Worm (Caenorhabditis elegans) whole organism, early embryonic: ENCODE results near the gene K12B6.9.

Experiments used
- B0310.2 ChIP-seq: sonication (generic microtip); optimal IDR thresholded peaks from 2 replicates; lab custom pipeline; 2016; ENCODE audit warnings: mild to moderate bottlenecking, missing genetic modification characterization, missing compliant biosample characterization
- F13C5.2 ChIP-seq: sonication (generic microtip); optimal IDR thresholded peaks from 2 replicates; lab custom pipeline; 2017; ENCODE audit warnings: mild to moderate bottlenecking, missing genetic modification characterization, inconsistent platforms, missing compliant biosample characterization
- aly-1 ChIP-seq: sonication (generic microtip); optimal IDR thresholded peaks from 2 replicates; lab custom pipeline; 2016; ENCODE audit warnings: missing genetic modification characterization, missing compliant biosample characterization
- ama-1 ChIP-seq: fragments of 150-350 bp; optimal IDR thresholded peaks from 2 replicates; lab custom pipeline; 2014
- ceh-13 ChIP-seq: fragments of 200-800 bp; sonication (Bioruptor generic); optimal IDR thresholded peaks from 2 replicates; lab custom pipeline; 2018; ENCODE audit warnings: mild to moderate bottlenecking, missing genetic modification characterization, missing compliant biosample characterization
- ceh-36 ChIP-seq: sonication (generic microtip); optimal IDR thresholded peaks from 2 replicates; lab custom pipeline; 2016; ENCODE audit warnings: missing genetic modification characterization, inconsistent platforms, missing compliant biosample characterization
- ets-7 ChIP-seq: sonication (generic microtip); optimal IDR thresholded peaks from 2 replicates; lab custom pipeline; 2016; ENCODE audit warnings: missing genotype, missing genetic modification characterization, missing compliant biosample characterization
- flt-1 ChIP-seq: fragments of 200-800 bp; sonication (Bioruptor generic); IDR thresholded peaks from 2 replicates; pipeline ENCODE4 v1.3.6; 2022; ENCODE audit warnings: missing genetic modification characterization, missing compliant biosample characterization
- hmbx-1 ChIP-seq: sonication (generic microtip); optimal IDR thresholded peaks from 2 replicates; lab custom pipeline; 2016; ENCODE audit warnings: mild to moderate bottlenecking, missing genetic modification characterization, missing compliant biosample characterization
- hmg-4 ChIP-seq: fragments of 200-800 bp; sonication (Bioruptor generic); optimal IDR thresholded peaks from 2 replicates; lab custom pipeline; 2018; ENCODE audit warnings: mild to moderate bottlenecking, missing genetic modification characterization, missing compliant biosample characterization
- hnd-1 ChIP-seq: sonication (generic microtip); optimal IDR thresholded peaks from 2 replicates; lab custom pipeline; 2016; ENCODE audit warnings: missing genetic modification characterization, missing compliant biosample characterization
- pes-1 ChIP-seq: fragments of 200-800 bp; sonication (Bioruptor generic); IDR thresholded peaks from 2 replicates; pipeline ENCODE4 v1.3.6; 2022; ENCODE audit warnings: missing genetic modification reagents, missing genetic modification characterization, missing compliant biosample characterization
- scrt-1 ChIP-seq: fragments of 200-800 bp; sonication (Bioruptor generic); IDR thresholded peaks from 2 replicates; pipeline ENCODE4 v1.3.6; 2022; ENCODE audit warnings: missing genetic modification characterization, missing compliant biosample characterization
- sea-1 ChIP-seq: fragments of 200-800 bp; sonication (Bioruptor generic); conservative IDR thresholded peaks from 2 replicates; pipeline ENCODE4 v1.3.6; 2022; ENCODE audit warnings: missing genetic modification characterization, missing compliant biosample characterization
- tbx-11 ChIP-seq: fragments of 200-800 bp; sonication (Bioruptor generic); IDR thresholded peaks from 2 replicates; pipeline ENCODE4 v1.3.6; 2022; ENCODE audit warnings: missing genetic modification characterization, missing compliant biosample characterization
- tbx-37 ChIP-seq: fragments of 200-800 bp; sonication (Bioruptor generic); conservative IDR thresholded peaks from 2 replicates; pipeline ENCODE4 v1.3.6; 2022; ENCODE audit warnings: missing genetic modification reagents, missing genetic modification characterization, missing compliant biosample characterization
- tra-4 ChIP-seq: sonication (generic microtip); optimal IDR thresholded peaks from 2 replicates; lab custom pipeline; 2017; ENCODE audit warnings: missing genetic modification characterization, missing compliant biosample characterization

Gene K12B6.9

ce11 chrV:6259139-6259538 lies 33.3 kb downstream of the K12B6.9 start, which contains the start of gene K08B12.1:
TSS of gene K08B12.1 (plus strand) at chrV:6259367.
- TF ChIP-seq ceh-13 (GFP tag; lab: Kevin White, UChicago), result no peak
- TF ChIP-seq ama-1 (lab: Kevin White, UChicago), result no peak
- TF ChIP-seq tbx-37 (GFP tag; lab: Robert Waterston, UW), result no peak
- no peak for TF ChIP-seq hmbx-1 (tag; lab: Kevin White, UChicago)
- no peak for TF ChIP-seq F13C5.2 (tag; lab: Kevin White, UChicago)
- TF ChIP-seq flt-1, result no peak
- no peak for TF ChIP-seq scrt-1
- no peak for TF ChIP-seq tra-4 (tag; lab: Kevin White, UChicago)
- TF ChIP-seq tbx-11, result no peak
- no peak for TF ChIP-seq ets-7
- TF ChIP-seq ceh-36, result no peak
- no peak for TF ChIP-seq pes-1 (GFP tag; lab: Robert Waterston, UW)
- no peak for TF ChIP-seq hmg-4 (GFP tag; lab: Kevin White, UChicago)
- TF ChIP-seq hnd-1 (tag; lab: Kevin White, UChicago), result no peak
- no peak for TF ChIP-seq aly-1 (tag; lab: Kevin White, UChicago)
- no peak for TF ChIP-seq B0310.2 (tag; lab: Kevin White, UChicago)
- no peak for TF ChIP-seq sea-1

DNA sequence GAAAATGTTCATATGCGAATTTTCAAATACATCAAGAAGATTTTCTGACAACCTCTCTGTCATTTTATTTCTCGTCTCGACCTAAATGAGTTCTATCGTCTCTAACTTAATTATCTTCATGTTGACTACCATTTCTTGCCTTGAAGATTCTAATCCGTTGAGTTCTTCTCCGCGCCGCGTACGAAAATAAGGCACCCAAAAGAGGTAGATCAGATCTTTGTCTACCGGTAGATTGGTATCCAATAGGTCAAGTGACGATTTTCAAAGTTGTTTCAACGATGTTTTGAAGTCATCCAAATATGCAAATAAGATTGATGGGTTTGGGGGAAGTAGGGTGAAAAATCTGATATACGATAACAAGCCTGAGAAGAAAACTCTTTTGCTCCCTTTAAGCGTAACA lies 38.5 kb downstream of the K12B6.9 start:
- TF ChIP-seq scrt-1, result no peak
- TF ChIP-seq hmg-4 (GFP tag; lab: Kevin White, UChicago), result no peak
- TF ChIP-seq aly-1 (tag; lab: Kevin White, UChicago), result no peak
- TF ChIP-seq tbx-37 (GFP tag; lab: Robert Waterston, UW), result no peak
- TF ChIP-seq ets-7, result no peak
- no peak for TF ChIP-seq hnd-1 (tag; lab: Kevin White, UChicago)
- no peak for TF ChIP-seq pes-1 (GFP tag; lab: Robert Waterston, UW)
- TF ChIP-seq sea-1, result no peak
- no peak for TF ChIP-seq ama-1 (lab: Kevin White, UChicago)
- TF ChIP-seq F13C5.2 (tag; lab: Kevin White, UChicago), result no peak
- TF ChIP-seq tra-4 (tag; lab: Kevin White, UChicago), result no peak
- no peak for TF ChIP-seq flt-1
- TF ChIP-seq hmbx-1 (tag; lab: Kevin White, UChicago), result no peak
- no peak for TF ChIP-seq ceh-13 (GFP tag; lab: Kevin White, UChicago)
- TF ChIP-seq ceh-36, result no peak
- no peak for TF ChIP-seq tbx-11

DNA sequence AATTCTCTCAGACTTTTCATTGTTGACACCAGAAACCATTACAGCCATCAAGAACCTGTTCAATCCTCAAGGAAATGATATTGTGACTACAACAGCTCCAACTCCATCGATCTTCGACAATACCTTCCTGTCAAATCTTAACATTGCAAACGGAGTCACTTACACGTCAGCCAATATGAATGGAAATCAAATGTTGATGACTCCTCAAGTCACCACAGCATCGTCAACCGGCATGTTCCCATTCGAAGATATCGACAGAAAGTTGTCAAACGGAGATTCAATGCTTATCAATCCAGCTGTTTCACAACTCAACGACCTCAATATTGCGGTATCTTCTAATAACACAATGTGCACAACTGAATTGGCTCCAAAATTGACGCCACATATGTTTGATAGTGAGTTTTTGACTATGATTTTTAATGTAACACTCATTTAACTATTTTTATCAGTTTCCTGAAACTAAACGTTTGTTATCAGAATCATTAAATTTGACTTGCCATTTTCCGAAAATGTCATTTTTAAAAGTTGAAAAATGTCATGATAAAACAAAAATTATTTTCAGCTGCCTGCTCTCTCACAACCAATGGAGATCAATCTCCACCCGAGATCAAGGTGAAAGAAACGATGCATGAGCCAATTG lies 41.4 kb downstream of the K12B6.9 start:
- TF ChIP-seq sea-1 (no peak), tbx-11 (no peak), scrt-1 (no peak), aly-1 (tag; lab: Kevin White, UChicago) (no peak), tra-4 (tag; lab: Kevin White, UChicago) (no peak), flt-1 (no peak), ets-7 (no peak), ceh-36 (no peak), hnd-1 (tag; lab: Kevin White, UChicago) (no peak), tbx-37 (GFP tag; lab: Robert Waterston, UW) (no peak), hmg-4 (GFP tag; lab: Kevin White, UChicago) (no peak), ceh-13 (GFP tag; lab: Kevin White, UChicago) (no peak), ama-1 (lab: Kevin White, UChicago) (no peak), pes-1 (GFP tag; lab: Robert Waterston, UW) (no peak), B0310.2 (tag; lab: Kevin White, UChicago) (no peak), hmbx-1 (tag; lab: Kevin White, UChicago) (no peak), F13C5.2 (tag; lab: Kevin White, UChicago) (no peak)

DNA sequence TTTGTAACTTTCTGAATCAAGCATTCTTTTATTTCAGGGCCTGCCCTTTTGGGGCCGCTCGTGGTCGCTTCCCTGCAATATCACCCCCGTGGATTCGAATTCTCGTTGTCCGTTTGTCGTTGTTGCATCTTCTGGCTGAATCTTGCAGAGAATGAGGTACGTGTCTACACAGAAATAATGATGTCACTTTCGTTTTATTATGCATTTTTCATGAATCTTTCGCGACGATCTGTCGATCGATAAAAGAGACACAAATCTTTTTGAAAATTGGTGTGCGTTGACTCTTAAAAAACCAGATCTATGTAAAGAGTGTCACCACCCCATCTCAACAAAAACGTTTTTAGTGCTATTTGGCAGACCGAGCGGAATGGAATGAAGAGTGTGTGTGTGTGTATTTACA lies 43.3 kb downstream of the K12B6.9 start:
- TF ChIP-seq ceh-13 (GFP tag; lab: Kevin White, UChicago) (no peak), sea-1 (no peak), pes-1 (GFP tag; lab: Robert Waterston, UW) (no peak), F13C5.2 (tag; lab: Kevin White, UChicago) (no peak), hnd-1 (tag; lab: Kevin White, UChicago) (no peak)

- no peak for TF ChIP-seq sea-1
Measured at ce11 chrV:6248714-6249113, 43.8 kb downstream of the K12B6.9 start.

ce11 chrV:6247397-6247796 lies 45.1 kb downstream of the K12B6.9 start:
- TF ChIP-seq hnd-1 (tag; lab: Kevin White, UChicago) (no peak), tbx-37 (GFP tag; lab: Robert Waterston, UW) (no peak), ets-7 (no peak), tra-4 (tag; lab: Kevin White, UChicago) (no peak), B0310.2 (tag; lab: Kevin White, UChicago) (no peak), hmbx-1 (tag; lab: Kevin White, UChicago) (no peak), F13C5.2 (tag; lab: Kevin White, UChicago) (no peak), ceh-36 (no peak), sea-1 (no peak), pes-1 (GFP tag; lab: Robert Waterston, UW) (no peak), tbx-11 (no peak), scrt-1 (no peak), ceh-13 (GFP tag; lab: Kevin White, UChicago) (no peak), aly-1 (tag; lab: Kevin White, UChicago) (no peak), ama-1 (lab: Kevin White, UChicago) (no peak), hmg-4 (GFP tag; lab: Kevin White, UChicago) (no peak), flt-1 (no peak)

- no peak for TF ChIP-seq hnd-1 (tag; lab: Kevin White, UChicago)
- TF ChIP-seq F13C5.2 (tag; lab: Kevin White, UChicago), result peak; percentile 25
- TF ChIP-seq flt-1, result 0 out of 2 replicates have a peak, but pooled peaks have one; percentile 33
- TF ChIP-seq ceh-13 (GFP tag; lab: Kevin White, UChicago), result no peak
- no peak for TF ChIP-seq ama-1 (lab: Kevin White, UChicago)
- no peak for TF ChIP-seq scrt-1
Measured at ce11 chrV:6246454-6246981, 45.9 kb downstream of the K12B6.9 start, which contains the start of gene dmd-7. TSS of gene dmd-7 (plus strand) at chrV:6246931.
